Worm (Caenorhabditis elegans): ENCODE results near the gene arle-14.

- TF ChIP-seq ama-1 (optimal IDR thresholded peaks at IDR 0.05) = no peak
- no peak for TF ChIP-seq pros-1 (tag; optimal IDR thresholded peaks at IDR 0.05)
- no peak for TF ChIP-seq fkh-10 (GFP tag; optimal IDR thresholded peaks at IDR 0.05)
These were observed 4.6 kb downstream of the arle-14 start, which contains the start of gene B0336.7 for ce11 chrIII:5697266-5697665.

All from whole organism, late embryonic.